Worm (Caenorhabditis elegans) whole organism, L3 larva: ENCODE measurements around the gene C14C10.1.

Experiments
- R02D3.7 ChIP-seq: fragments of 150-350 bp; optimal IDR thresholded peaks from 2 replicates; lab custom pipeline; 2014; ENCODE audit warnings: missing biosample characterization, missing genetic modification characterization
- aly-2 ChIP-seq: fragments of 150-350 bp; optimal IDR thresholded peaks from 2 replicates; lab custom pipeline; 2014; ENCODE audit warnings: missing biosample characterization, missing genetic modification characterization
- ama-1 ChIP-seq: fragments of 150-350 bp; optimal IDR thresholded peaks from 2 replicates; lab custom pipeline; 2018
- ceh-16 ChIP-seq: sonication (generic microtip); optimal IDR thresholded peaks from 2 replicates; lab custom pipeline; 2017; ENCODE audit warnings: missing biosample characterization, missing genetic modification characterization
- ceh-28 ChIP-seq: fragments of 150-350 bp; optimal IDR thresholded peaks from 2 replicates; lab custom pipeline; 2014; ENCODE audit warnings: missing biosample characterization, missing genetic modification reagents, missing genetic modification characterization
- ceh-82 ChIP-seq: fragments of 150-350 bp; optimal IDR thresholded peaks from 2 replicates; lab custom pipeline; 2014; ENCODE audit warnings: missing biosample characterization, missing genetic modification characterization
- daf-12 ChIP-seq: fragments of 150-350 bp; optimal IDR thresholded peaks from 2 replicates; lab custom pipeline; 2014; ENCODE audit warnings: missing biosample characterization, missing genetic modification reagents, missing genetic modification characterization
- elt-1 ChIP-seq: fragments of 150-350 bp; optimal IDR thresholded peaks from 2 replicates; lab custom pipeline; 2014; ENCODE audit warnings: missing biosample characterization, missing genetic modification characterization
- elt-2 ChIP-seq: sonication (generic microtip); optimal IDR thresholded peaks from 2 replicates; lab custom pipeline; 2016; ENCODE audit warnings: missing genetic modification reagents, mild to moderate bottlenecking, missing genetic modification characterization, missing compliant biosample characterization
- elt-3 ChIP-seq, 3 experiments: fragments of 150-350 bp in 1 of 3; sonication (generic microtip) in 2 of 3; optimal IDR thresholded peaks; 2 replicates in 2 of 3; 4 replicates in 1 of 3; lab custom pipeline; 2014 to 2017; ENCODE audit warnings: missing biosample characterization in 3 of 3, missing genetic modification characterization in 3 of 3
- eor-1 ChIP-seq, 2 experiments: fragments of 150-350 bp; optimal IDR thresholded peaks; 2 replicates each; lab custom pipeline; 2014 to 2018; ENCODE audit warnings: missing biosample characterization in 2 of 2, missing genetic modification characterization in 2 of 2
- fkh-2 ChIP-seq: fragments of 150-350 bp; optimal IDR thresholded peaks from 2 replicates; lab custom pipeline; 2014; ENCODE audit warnings: missing biosample characterization, missing genetic modification reagents, missing genetic modification characterization
- hmg-11 ChIP-seq: sonication (generic microtip); optimal IDR thresholded peaks from 2 replicates; lab custom pipeline; 2016; ENCODE audit warnings: missing genetic modification characterization, missing compliant biosample characterization
- jun-1 ChIP-seq: fragments of 150-350 bp; optimal IDR thresholded peaks from 2 replicates; lab custom pipeline; 2014; ENCODE audit warnings: missing biosample characterization, missing genetic modification reagents, missing genetic modification characterization
- lin-15B ChIP-seq: fragments of 150-350 bp; optimal IDR thresholded peaks from 2 replicates; lab custom pipeline; 2014; ENCODE audit warnings: missing biosample characterization, missing genetic modification characterization
- lin-39 ChIP-seq: fragments of 150-350 bp; optimal IDR thresholded peaks from 2 replicates; lab custom pipeline; 2018; ENCODE audit warnings: missing biosample characterization, missing genetic modification reagents, missing genetic modification characterization
- mml-1 ChIP-seq: fragments of 150-350 bp; sonication (generic microtip); optimal IDR thresholded peaks from 3 replicates; lab custom pipeline; 2014; ENCODE audit warnings: missing biosample characterization, missing genetic modification characterization
- nfya-1 ChIP-seq: sonication (generic microtip); optimal IDR thresholded peaks from 2 replicates; lab custom pipeline; 2017; ENCODE audit warnings: missing genetic modification characterization, mild to moderate bottlenecking, missing compliant biosample characterization, antibody characterized with exemption, moderate library complexity; ENCODE audit not compliant: insufficient read depth
- nhr-11 ChIP-seq: fragments of 150-350 bp; optimal IDR thresholded peaks from 2 replicates; lab custom pipeline; 2014; ENCODE audit warnings: missing biosample characterization, missing genetic modification characterization
- nhr-23 ChIP-seq: fragments of 150-350 bp; optimal IDR thresholded peaks from 2 replicates; lab custom pipeline; 2014; ENCODE audit warnings: missing biosample characterization, missing genetic modification reagents, missing genetic modification characterization
- nhr-25 ChIP-seq: sonication (generic microtip); optimal IDR thresholded peaks from 2 replicates; lab custom pipeline; 2017; ENCODE audit warnings: missing biosample characterization, missing genetic modification characterization
- nhr-43 ChIP-seq: sonication (generic microtip); optimal IDR thresholded peaks from 2 replicates; lab custom pipeline; 2016; ENCODE audit warnings: mild to moderate bottlenecking, missing genetic modification characterization, missing compliant biosample characterization; ENCODE audit not compliant: poor library complexity, severe bottlenecking
- nhr-67 ChIP-seq: fragments of 150-350 bp; optimal IDR thresholded peaks from 2 replicates; lab custom pipeline; 2014; ENCODE audit warnings: missing biosample characterization, missing genetic modification characterization
- nhr-76 ChIP-seq: fragments of 150-350 bp; sonication (generic microtip); optimal IDR thresholded peaks from 5 replicates; lab custom pipeline; 2014; ENCODE audit warnings: missing biosample characterization, missing genetic modification characterization
- pha-4 ChIP-seq: fragments of 150-350 bp; optimal IDR thresholded peaks from 2 replicates; lab custom pipeline; 2014; ENCODE audit warnings: missing biosample characterization, missing genetic modification reagents, missing genetic modification characterization
- pqm-1 ChIP-seq: fragments of 150-350 bp; optimal IDR thresholded peaks from 2 replicates; lab custom pipeline; 2017; ENCODE audit warnings: missing biosample characterization, missing genetic modification characterization, inconsistent platforms
- sea-2 ChIP-seq: fragments of 150-350 bp; sonication (generic microtip); optimal IDR thresholded peaks from 4 replicates; lab custom pipeline; 2014; ENCODE audit warnings: missing biosample characterization, missing genetic modification reagents, missing genetic modification characterization
- skn-1 ChIP-seq: fragments of 150-350 bp; optimal IDR thresholded peaks from 2 replicates; lab custom pipeline; 2014; ENCODE audit warnings: missing biosample characterization, missing genetic modification characterization
- snpc-4 ChIP-seq: fragments of 150-350 bp; optimal IDR thresholded peaks from 2 replicates; lab custom pipeline; 2014; ENCODE audit warnings: missing biosample characterization, missing genetic modification characterization
- tbx-2 ChIP-seq: sonication (generic microtip); optimal IDR thresholded peaks from 2 replicates; lab custom pipeline; 2016; ENCODE audit warnings: mild to moderate bottlenecking, missing genetic modification characterization, missing compliant biosample characterization
- unc-39 ChIP-seq: sonication (generic microtip); optimal IDR thresholded peaks from 4 replicates; lab custom pipeline; 2017; ENCODE audit warnings: missing biosample characterization, missing genetic modification characterization
- unc-62 ChIP-seq: fragments of 150-350 bp; sonication (generic microtip); optimal IDR thresholded peaks from 4 replicates; lab custom pipeline; 2014; ENCODE audit warnings: missing biosample characterization, missing genetic modification reagents, missing genetic modification characterization
- ztf-11 ChIP-seq: fragments of 150-350 bp; optimal IDR thresholded peaks from 2 replicates; lab custom pipeline; 2014; ENCODE audit warnings: missing biosample characterization, missing genetic modification characterization

Gene C14C10.1

DNA sequence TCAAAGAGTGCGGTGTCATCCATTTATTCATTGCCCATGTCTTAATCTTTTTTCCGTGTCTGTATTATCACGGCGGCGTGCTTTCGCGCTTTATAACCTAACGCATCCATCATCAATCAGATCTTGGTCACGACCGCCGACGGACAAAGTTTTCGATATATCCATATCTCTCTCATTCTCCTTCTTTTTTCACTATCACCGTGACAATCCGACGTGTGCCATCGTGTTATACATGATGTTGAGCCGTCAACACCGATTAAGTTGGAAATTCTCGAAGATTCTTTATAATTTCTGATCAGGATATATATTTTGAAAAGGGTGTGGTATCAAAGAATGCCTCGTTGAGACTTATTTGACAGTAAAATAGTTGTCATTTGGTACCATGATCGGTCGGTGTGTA lies 31.2 kb upstream of the C14C10.1 start:
- TF ChIP-seq nhr-23, result peak; percentile 18
- TF ChIP-seq eor-1 (tag; optimal IDR thresholded peaks at IDR 0.05; lab: Kevin White, UChicago), result no peak
- peak; percentile 67 for TF ChIP-seq ama-1 (lab: Kevin White, UChicago)
- TF ChIP-seq elt-3 (tag; optimal IDR thresholded peaks at IDR 0.05; lab: Kevin White, UChicago), result peak in 1 of 3 experiments; percentile 70
- no peak for TF ChIP-seq jun-1 (tag; lab: Kevin White, UChicago)
- TF ChIP-seq nhr-25 (tag; lab: Kevin White, UChicago), result peak; percentile 30
- no peak for TF ChIP-seq ceh-82
- no peak for TF ChIP-seq fkh-2 (tag; lab: Kevin White, UChicago)
- peak; percentile 25 for TF ChIP-seq nhr-43 (tag; lab: Kevin White, UChicago)
- no peak for TF ChIP-seq mml-1 (tag; lab: Kevin White, UChicago)
- TF ChIP-seq lin-39 (tag; lab: Kevin White, UChicago), result no peak

DNA sequence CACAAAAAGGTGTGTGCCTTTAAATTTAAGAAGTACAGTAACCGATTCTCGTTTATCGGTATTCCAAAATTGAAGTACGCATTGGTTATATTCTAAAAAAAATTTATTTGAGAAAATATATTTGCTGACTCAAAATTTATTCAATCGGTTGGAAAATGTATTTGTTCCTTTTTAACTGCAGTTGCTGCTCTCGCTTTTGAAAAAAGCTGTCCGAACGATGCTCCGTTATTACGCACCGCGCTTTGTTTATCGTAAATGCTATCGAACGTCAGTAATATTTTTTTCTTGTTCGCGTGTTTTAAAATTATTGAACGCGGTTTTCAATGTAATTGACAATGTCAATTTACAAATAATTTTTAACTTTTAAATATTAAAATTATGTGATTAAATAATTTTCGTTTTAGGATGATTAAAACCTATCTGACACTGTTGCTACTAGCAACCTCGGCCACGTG lies 27.8 kb upstream of the C14C10.1 start, which contains the start of gene sel-1:
sel-1 (plus strand) TSS at position 405 of the 455 bp plus-strand sequence.
- TF ChIP-seq ama-1 (lab: Kevin White, UChicago), result no peak
- TF ChIP-seq R02D3.7, result peak; percentile 59
- TF ChIP-seq hmg-11 (tag; lab: Kevin White, UChicago), result peak; percentile 1
- TF ChIP-seq unc-62 (GFP tag; lab: Kevin White, UChicago), result no peak
- no peak for TF ChIP-seq tbx-2 (tag; lab: Kevin White, UChicago)
- TF ChIP-seq aly-2, result no peak
- TF ChIP-seq lin-15B (tag; lab: Kevin White, UChicago), result peak; percentile 4

DNA sequence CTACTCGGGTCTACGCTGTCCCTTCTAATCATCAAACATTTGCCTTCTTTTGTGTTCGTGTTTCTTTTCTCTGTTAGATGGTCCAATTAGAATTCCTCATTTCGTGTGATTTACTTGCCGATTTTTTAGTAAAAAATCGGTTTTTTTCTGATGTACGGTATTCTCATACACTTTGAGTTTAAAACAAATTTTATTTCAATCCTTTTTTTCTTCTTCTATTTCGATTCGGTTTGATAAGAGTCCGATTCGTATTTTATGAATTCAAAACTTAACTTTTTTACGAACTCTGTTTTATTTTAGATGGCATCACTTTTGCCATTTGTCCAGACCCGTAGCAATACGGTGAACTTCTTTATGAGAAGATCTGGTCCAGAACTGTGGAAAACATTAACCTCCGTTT lies 24.9 kb upstream of the C14C10.1 start, which contains the start of gene mrps-5:
mrps-5 (plus strand) TSS at position 301 of the 400 bp plus-strand sequence.
- no peak for TF ChIP-seq daf-12 (tag; lab: Kevin White, UChicago)
- no peak for TF ChIP-seq unc-39 (tag; lab: Kevin White, UChicago)
- no peak for TF ChIP-seq mml-1 (tag; lab: Kevin White, UChicago)
- no peak for TF ChIP-seq ztf-11 (tag; lab: Kevin White, UChicago)

DNA sequence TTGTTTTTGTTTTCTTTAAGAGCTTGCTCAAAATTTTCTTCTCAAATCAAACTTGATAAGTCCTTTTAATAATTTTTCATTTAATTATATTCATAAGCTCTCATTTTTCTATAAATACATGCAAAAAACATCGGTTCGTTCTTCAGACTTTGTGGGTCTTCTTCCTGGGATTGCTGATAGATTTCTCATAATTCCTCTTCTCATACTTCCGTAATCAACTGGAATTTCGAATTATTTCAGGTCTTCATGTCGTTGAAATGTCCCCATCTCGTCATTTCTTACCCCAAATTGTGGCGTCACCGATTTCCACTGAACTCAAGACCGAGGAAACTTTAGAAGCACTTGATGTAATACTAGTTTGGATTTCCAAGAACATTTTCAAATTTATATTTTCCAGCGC lies 23.2 kb upstream of the C14C10.1 start:
- TF ChIP-seq nhr-43 (tag; lab: Kevin White, UChicago) (no peak), ceh-82 (no peak), elt-1 (tag; lab: Kevin White, UChicago) (no peak), ceh-16 (tag; lab: Kevin White, UChicago) (no peak), sea-2 (no peak), R02D3.7 (no peak), nhr-11 (tag; lab: Kevin White, UChicago) (no peak), lin-39 (tag; lab: Kevin White, UChicago) (no peak), nhr-25 (tag; lab: Kevin White, UChicago) (no peak), nhr-23 (no peak), nhr-76 (tag; lab: Kevin White, UChicago) (no peak), nhr-67 (tag; lab: Kevin White, UChicago) (no peak)

DNA sequence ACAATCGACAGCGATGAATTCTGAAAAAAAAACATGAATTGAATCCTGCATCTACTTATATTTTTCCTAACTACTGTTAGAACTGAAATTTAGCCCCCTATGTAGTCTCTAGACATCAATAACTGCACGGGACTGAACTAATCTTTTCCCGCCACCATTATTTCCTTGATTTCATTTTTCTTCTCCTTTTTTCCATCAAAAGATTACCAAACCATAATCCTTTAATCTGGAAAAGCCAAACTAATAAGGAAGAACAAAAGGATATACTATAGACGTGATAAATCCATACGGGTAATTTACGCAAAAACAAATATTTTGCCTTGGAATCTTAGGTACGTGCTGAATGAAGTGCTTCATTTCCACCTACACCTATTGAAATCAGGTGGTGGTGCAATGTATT lies 20.8 kb upstream of the C14C10.1 start:
- no peak for TF ChIP-seq R02D3.7
- no peak for TF ChIP-seq nhr-25 (tag; lab: Kevin White, UChicago)
- no peak for TF ChIP-seq elt-3 (tag; optimal IDR thresholded peaks at IDR 0.05; lab: Kevin White, UChicago)

DNA sequence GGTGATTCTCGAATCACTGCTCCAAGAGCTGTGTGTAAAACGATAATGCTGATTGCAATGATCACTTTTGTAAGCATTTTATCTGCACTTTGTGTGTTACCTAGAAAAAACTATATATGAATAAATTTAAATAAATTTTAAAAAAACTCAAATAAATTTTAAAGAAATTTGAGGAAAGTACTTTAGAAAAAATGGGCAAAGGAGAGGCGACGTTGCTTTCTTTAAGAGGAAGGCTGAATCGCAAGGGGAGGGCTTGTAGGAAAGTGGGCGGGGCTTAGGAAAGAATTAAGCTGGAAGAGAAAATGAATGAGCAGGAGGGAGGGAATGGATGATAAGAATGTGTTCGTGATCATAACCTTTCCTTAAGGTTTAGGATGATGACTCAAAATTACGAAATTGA lies 20.3 kb upstream of the C14C10.1 start, which contains the start of gene E02A10.4:
E02A10.4 (minus strand) TSS at position 101 of the 400 bp plus-strand sequence.
- TF ChIP-seq nhr-43 (tag; lab: Kevin White, UChicago) (no peak), elt-1 (tag; lab: Kevin White, UChicago) (no peak), skn-1 (tag; lab: Kevin White, UChicago) (no peak), ama-1 (lab: Kevin White, UChicago) (no peak), snpc-4 (tag; lab: Kevin White, UChicago) (no peak), ceh-28 (no peak)

DNA sequence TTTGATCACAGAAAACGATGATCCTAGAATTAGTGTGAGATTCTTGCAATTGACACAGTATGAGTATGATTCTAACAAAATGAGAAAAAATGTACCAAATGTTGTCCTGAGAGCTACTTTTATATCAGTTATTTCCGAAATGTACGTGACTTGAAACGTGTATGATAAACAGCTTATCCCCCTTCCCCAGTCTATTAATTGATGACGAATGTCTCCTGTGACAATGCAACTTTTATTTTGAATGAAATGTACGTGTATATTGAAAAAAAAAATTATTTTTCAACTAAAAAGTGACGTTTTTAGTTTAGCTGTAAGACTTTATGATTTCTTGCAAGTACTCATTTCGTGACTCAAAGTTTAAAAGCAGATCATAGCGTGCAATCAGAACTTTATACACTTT lies 17.9 kb upstream of the C14C10.1 start:
- TF ChIP-seq nhr-25 (tag; lab: Kevin White, UChicago) (no peak), sea-2 (no peak), fkh-2 (tag; lab: Kevin White, UChicago) (no peak), nhr-11 (tag; lab: Kevin White, UChicago) (no peak), snpc-4 (tag; lab: Kevin White, UChicago) (no peak), eor-1 (tag; optimal IDR thresholded peaks at IDR 0.05; lab: Kevin White, UChicago) (no peak), pha-4 (tag; lab: Kevin White, UChicago) (no peak), nhr-43 (tag; lab: Kevin White, UChicago) (no peak), hmg-11 (tag; lab: Kevin White, UChicago) (no peak), pqm-1 (tag; lab: Kevin White, UChicago) (no peak), ceh-28 (no peak), elt-2 (no peak), nfya-1 (tag; lab: Kevin White, UChicago) (no peak), ztf-11 (tag; lab: Kevin White, UChicago) (no peak), R02D3.7 (no peak), ceh-82 (no peak), unc-39 (tag; lab: Kevin White, UChicago) (no peak)
- TF ChIP-seq, all 47 proteins: peak for 0
